Worm (Caenorhabditis elegans) whole organism, late embryonic: ENCODE results near the gene idpb-2.

Experiments used
- C38D4.7 ChIP-seq: fragments of 200-800 bp; sonication (Bioruptor generic); optimal IDR thresholded peaks from 2 replicates; lab custom pipeline; 2018; ENCODE audit warnings: mild to moderate bottlenecking, missing genetic modification characterization, moderate library complexity, missing compliant biosample characterization
- K09A11.1 ChIP-seq: sonication (generic microtip); optimal IDR thresholded peaks from 2 replicates; lab custom pipeline; 2017; ENCODE audit warnings: antibody characterized with exemption, mild to moderate bottlenecking, missing genetic modification characterization, missing compliant biosample characterization; ENCODE audit not compliant: insufficient read depth
- ahr-1 ChIP-seq: sonication (generic microtip); optimal IDR thresholded peaks from 2 replicates; lab custom pipeline; 2016; ENCODE audit warnings: missing genetic modification characterization, missing compliant biosample characterization
- ama-1 ChIP-seq: fragments of 150-350 bp; optimal IDR thresholded peaks from 2 replicates; lab custom pipeline; 2014
- ceh-14 ChIP-seq: sonication (generic microtip); optimal IDR thresholded peaks from 2 replicates; lab custom pipeline; 2016; ENCODE audit warnings: missing genotype, missing genetic modification characterization, missing compliant biosample characterization
- ceh-18 ChIP-seq: sonication (generic microtip); optimal IDR thresholded peaks from 2 replicates; lab custom pipeline; 2016; ENCODE audit warnings: missing genetic modification characterization, missing compliant biosample characterization
- ceh-19 ChIP-seq: fragments of 200-800 bp; sonication (Bioruptor generic); optimal IDR thresholded peaks from 2 replicates; lab custom pipeline; 2018; ENCODE audit warnings: mild to moderate bottlenecking, missing genetic modification characterization, missing compliant biosample characterization
- ceh-30 ChIP-seq: fragments of 150-350 bp; optimal IDR thresholded peaks from 2 replicates; lab custom pipeline; 2014; ENCODE audit warnings: missing biosample characterization, missing genetic modification characterization
- ceh-45 ChIP-seq: fragments of 200-800 bp; sonication (Bioruptor generic); IDR thresholded peaks from 2 replicates; pipeline ENCODE4 v1.3.6; 2022; ENCODE audit warnings: missing genetic modification reagents, missing genetic modification characterization, missing compliant biosample characterization
- ceh-6 ChIP-seq: fragments of 200-800 bp; sonication (Bioruptor generic); optimal IDR thresholded peaks from 2 replicates; lab custom pipeline; 2018; ENCODE audit warnings: mild to moderate bottlenecking, missing genetic modification characterization, missing compliant biosample characterization
- ceh-9 ChIP-seq: sonication (generic microtip); optimal IDR thresholded peaks from 2 replicates; lab custom pipeline; 2016; ENCODE audit warnings: mild to moderate bottlenecking, missing genetic modification characterization, inconsistent platforms, missing compliant biosample characterization
- che-1 ChIP-seq: sonication (generic microtip); optimal IDR thresholded peaks from 2 replicates; lab custom pipeline; 2016; ENCODE audit warnings: mild to moderate bottlenecking, missing genetic modification characterization, missing compliant biosample characterization
- elt-2 ChIP-seq: sonication (generic microtip); optimal IDR thresholded peaks from 2 replicates; lab custom pipeline; 2016; ENCODE audit warnings: missing genetic modification reagents, missing genetic modification characterization, missing compliant biosample characterization
- eyg-1 ChIP-seq: sonication (generic microtip); optimal IDR thresholded peaks from 2 replicates; lab custom pipeline; 2016; ENCODE audit warnings: missing genotype, missing genetic modification characterization, missing compliant biosample characterization
- fkh-10 ChIP-seq: fragments of 150-350 bp; optimal IDR thresholded peaks from 2 replicates; lab custom pipeline; 2014; ENCODE audit warnings: missing biosample characterization, missing genetic modification reagents, missing genetic modification characterization
- fkh-6 ChIP-seq: sonication (generic microtip); optimal IDR thresholded peaks from 2 replicates; lab custom pipeline; 2016; ENCODE audit warnings: missing genetic modification characterization, missing compliant biosample characterization
- gmeb-2 ChIP-seq: sonication (generic microtip); optimal IDR thresholded peaks from 2 replicates; lab custom pipeline; 2016; ENCODE audit warnings: missing genetic modification characterization, inconsistent platforms, missing compliant biosample characterization
- hlh-13 ChIP-seq: fragments of 200-800 bp; sonication (Bioruptor generic); optimal IDR thresholded peaks from 2 replicates; lab custom pipeline; 2018; ENCODE audit warnings: mild to moderate bottlenecking, missing genetic modification characterization, missing compliant biosample characterization
- hlh-30 ChIP-seq: sonication (generic microtip); optimal IDR thresholded peaks from 2 replicates; lab custom pipeline; 2017; ENCODE audit warnings: antibody characterized with exemption, missing genetic modification characterization, missing compliant biosample characterization; ENCODE audit not compliant: insufficient read depth
- hlh-6 ChIP-seq: sonication (generic microtip); optimal IDR thresholded peaks from 2 replicates; lab custom pipeline; 2016; ENCODE audit warnings: missing genotype, missing genetic modification characterization, missing compliant biosample characterization
- hlh-8 ChIP-seq: sonication (generic microtip); optimal IDR thresholded peaks from 2 replicates; lab custom pipeline; 2016; ENCODE audit warnings: missing genotype, missing genetic modification characterization, missing compliant biosample characterization
- lim-6 ChIP-seq: sonication (generic microtip); optimal IDR thresholded peaks from 2 replicates; lab custom pipeline; 2016; ENCODE audit warnings: missing genetic modification characterization, missing compliant biosample characterization
- nfya-1 ChIP-seq: sonication (generic microtip); optimal IDR thresholded peaks from 2 replicates; lab custom pipeline; 2017; ENCODE audit warnings: missing genetic modification characterization, mild to moderate bottlenecking, missing compliant biosample characterization, antibody characterized with exemption, moderate library complexity
- nhr-232 ChIP-seq: sonication (generic microtip); optimal IDR thresholded peaks from 2 replicates; lab custom pipeline; 2016; ENCODE audit warnings: missing genetic modification characterization, missing compliant biosample characterization
- npax-4 ChIP-seq: sonication (generic microtip); optimal IDR thresholded peaks from 2 replicates; lab custom pipeline; 2016; ENCODE audit warnings: missing genetic modification characterization, missing compliant biosample characterization
- odd-2 ChIP-seq: sonication (generic microtip); optimal IDR thresholded peaks from 2 replicates; lab custom pipeline; 2017; ENCODE audit warnings: antibody characterized with exemption, mild to moderate bottlenecking, missing genetic modification characterization, missing compliant biosample characterization
- pax-1 ChIP-seq: fragments of 150-350 bp; optimal IDR thresholded peaks from 2 replicates; lab custom pipeline; 2014; ENCODE audit warnings: missing biosample characterization, missing genetic modification characterization
- pha-4 ChIP-seq: fragments of 150-350 bp; optimal IDR thresholded peaks from 2 replicates; lab custom pipeline; 2018; ENCODE audit warnings: missing biosample characterization, missing genetic modification reagents, missing genetic modification characterization
- pqm-1 ChIP-seq: sonication (generic microtip); optimal IDR thresholded peaks from 2 replicates; lab custom pipeline; 2016; ENCODE audit warnings: missing genetic modification characterization, missing compliant biosample characterization
- pros-1 ChIP-seq: fragments of 150-350 bp; optimal IDR thresholded peaks from 2 replicates; lab custom pipeline; 2014; ENCODE audit warnings: missing biosample characterization, missing genetic modification reagents, missing genetic modification characterization
- sdc-2 ChIP-seq: sonication (generic microtip); optimal IDR thresholded peaks from 2 replicates; lab custom pipeline; 2016; ENCODE audit warnings: missing genotype, missing genetic modification characterization, missing compliant biosample characterization
- tbx-2 ChIP-seq: sonication (generic microtip); optimal IDR thresholded peaks from 2 replicates; lab custom pipeline; 2016; ENCODE audit warnings: missing genetic modification characterization, missing compliant biosample characterization
- unc-3 ChIP-seq, 2 experiments: fragments of 200-800 bp in 1 of 2; sonication (Bioruptor generic) in 1 of 2; sonication (generic microtip) in 1 of 2; conservative IDR thresholded peaks in 1 of 2; optimal IDR thresholded peaks in 1 of 2; 2 replicates each; pipeline versions ENCODE4 v1.3.6 to Lab custom; 2016 to 2022; ENCODE audit warnings: missing compliant biosample characterization in 2 of 2, missing genetic modification characterization in 2 of 2, missing genetic modification reagents in 1 of 2
- unc-55 ChIP-seq: sonication (generic microtip); optimal IDR thresholded peaks from 2 replicates; lab custom pipeline; 2017; ENCODE audit warnings: missing biosample characterization, missing genetic modification reagents, missing genetic modification characterization
- unc-86 ChIP-seq: sonication (generic microtip); optimal IDR thresholded peaks from 2 replicates; lab custom pipeline; 2016; ENCODE audit warnings: missing genetic modification characterization, missing compliant biosample characterization
- ztf-16 ChIP-seq: sonication (generic microtip); optimal IDR thresholded peaks from 2 replicates; lab custom pipeline; 2017; ENCODE audit warnings: missing genetic modification characterization, missing compliant biosample characterization

idpb-2 gene

ce11 chrII:5081124-5081913 lies 11.9 kb upstream of the idpb-2 start, which contains the start of gene dsh-2 (continued):
- TF ChIP-seq npax-4 (tag; lab: Kevin White, UChicago) (no peak), pha-4 (tag; lab: Kevin White, UChicago) (no peak), pqm-1 (tag; lab: Kevin White, UChicago) (no peak), lim-6 (tag; lab: Kevin White, UChicago) (no peak), eyg-1 (tag; lab: Kevin White, UChicago) (no peak), K09A11.1 (tag; lab: Kevin White, UChicago) (no peak), ztf-16 (tag; lab: Kevin White, UChicago) (no peak), ama-1 (lab: Kevin White, UChicago) (no peak), ceh-30 (tag; lab: Kevin White, UChicago) (no peak), nhr-232 (tag; lab: Kevin White, UChicago) (no peak), che-1 (no peak), odd-2 (tag; lab: Kevin White, UChicago) (no peak), ceh-19 (GFP tag; lab: Kevin White, UChicago) (no peak), hlh-6 (tag; lab: Kevin White, UChicago) (no peak), fkh-10 (GFP tag; lab: Kevin White, UChicago) (no peak), unc-86 (tag; lab: Kevin White, UChicago) (no peak), ceh-18 (tag; lab: Kevin White, UChicago) (no peak), tbx-2 (tag; lab: Kevin White, UChicago) (peak; percentile 32), hlh-8 (tag; lab: Kevin White, UChicago) (no peak), hlh-13 (no peak), unc-3 (GFP tag; conservative IDR thresholded peaks at IDR 0.05; lab: Robert Waterston, UW) (no peak), unc-3 (tag; optimal IDR thresholded peaks at IDR 0.05; lab: Kevin White, UChicago) (no peak), nfya-1 (peak; percentile 39), ceh-6 (GFP tag; lab: Kevin White, UChicago) (no peak)

ce11 chrII:5071265-5071664 lies 1.8 kb upstream of the idpb-2 start, which contains the start of gene C27A2.7:
TSS of gene C27A2.7 (minus strand) at chrII:5071365.
- no peak for TF ChIP-seq C38D4.7 (GFP tag; lab: Kevin White, UChicago)
- TF ChIP-seq ceh-14 (tag; lab: Kevin White, UChicago): no peak
- TF ChIP-seq hlh-30 (tag; lab: Kevin White, UChicago): no peak
- TF ChIP-seq ama-1 (lab: Kevin White, UChicago): no peak
- TF ChIP-seq pax-1: no peak
- no peak for TF ChIP-seq odd-2 (tag; lab: Kevin White, UChicago)
- no peak for TF ChIP-seq pqm-1 (tag; lab: Kevin White, UChicago)
- no peak for TF ChIP-seq fkh-6 (tag; lab: Kevin White, UChicago)

- TF ChIP-seq nhr-232 (tag; lab: Kevin White, UChicago): no peak
- TF ChIP-seq fkh-6 (tag; lab: Kevin White, UChicago): no peak
- TF ChIP-seq pax-1: no peak
- TF ChIP-seq che-1: no peak
- TF ChIP-seq ahr-1: no peak
- TF ChIP-seq hlh-8 (tag; lab: Kevin White, UChicago): no peak
- TF ChIP-seq elt-2 (tag; lab: Kevin White, UChicago): no peak
- TF ChIP-seq unc-55: no peak
- TF ChIP-seq pros-1: no peak
- TF ChIP-seq gmeb-2 (tag; lab: Kevin White, UChicago): no peak
- no peak for TF ChIP-seq unc-3 (GFP tag; conservative IDR thresholded peaks at IDR 0.05; lab: Robert Waterston, UW)
- no peak for TF ChIP-seq unc-3 (tag; optimal IDR thresholded peaks at IDR 0.05; lab: Kevin White, UChicago)
- TF ChIP-seq tbx-2 (tag; lab: Kevin White, UChicago): no peak
- no peak for TF ChIP-seq ceh-45 (GFP tag; lab: Robert Waterston, UW)
- TF ChIP-seq ceh-14 (tag; lab: Kevin White, UChicago): no peak
- TF ChIP-seq K09A11.1 (tag; lab: Kevin White, UChicago): no peak
- no peak for TF ChIP-seq eyg-1 (tag; lab: Kevin White, UChicago)
- TF ChIP-seq C38D4.7 (GFP tag; lab: Kevin White, UChicago): no peak
- TF ChIP-seq sdc-2 (tag; lab: Kevin White, UChicago): no peak
- TF ChIP-seq ceh-9 (tag; lab: Kevin White, UChicago): no peak
These were observed 1.5 kb downstream of the idpb-2 start, which contains the start of gene C27A2.8 for ce11 chrII:5067927-5068326. TSS of gene C27A2.8 (minus strand) at chrII:5068043.
